Fruit fly (Drosophila melanogaster): ENCODE results near the gene drongo.
A peak's percentile ranks its signal among the peaks of the same experiment; 100 is the strongest.

drongo gene

DNA sequence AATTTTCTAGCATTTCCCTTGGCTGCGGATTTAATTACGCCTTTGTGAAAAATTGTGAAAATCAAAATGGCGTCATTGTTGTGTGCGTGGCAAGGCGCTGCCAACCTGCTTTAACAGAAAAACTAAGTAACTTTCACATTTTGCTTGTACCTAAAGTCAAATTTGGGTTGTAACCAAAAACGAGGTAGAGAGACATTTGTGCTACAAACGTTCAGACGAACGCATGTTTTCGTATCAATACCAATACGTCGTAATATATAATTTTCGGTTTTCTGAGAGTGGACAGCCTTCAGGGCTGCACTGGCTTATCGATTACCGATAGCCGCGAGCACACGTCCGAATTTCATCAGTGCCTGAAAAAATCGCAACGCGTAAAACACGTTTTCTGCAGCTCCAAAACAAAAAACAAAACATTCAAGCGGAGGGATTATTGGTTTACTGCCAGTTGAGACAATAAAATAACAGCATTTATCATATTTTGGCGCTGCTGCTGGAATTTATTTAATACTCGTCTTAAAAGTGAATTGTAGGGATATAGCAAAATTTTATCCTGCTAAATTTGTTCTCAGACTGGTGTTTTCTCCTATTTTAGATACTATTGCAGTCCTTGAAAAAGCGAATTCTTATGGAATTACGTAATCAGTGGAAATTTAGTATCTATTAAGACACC is 20.0 kb upstream of the drongo start:
- no peak for TF ChIP-seq Hr78 (GFP tag; optimal IDR thresholded peaks at IDR 0.05)
- peak; percentile 64 for TF ChIP-seq br (GFP tag; optimal IDR thresholded peaks at IDR 0.05)
- no peak for TF ChIP-seq pan (optimal IDR thresholded peaks at IDR 0.05)
- TF ChIP-seq dsf (GFP tag; optimal IDR thresholded peaks at IDR 0.05; ENCODE audit: borderline replicate concordance): no peak
- TF ChIP-seq woc (GFP tag; optimal IDR thresholded peaks at IDR 0.05): peak; percentile 69
- peak; percentile 95 for TF ChIP-seq CrebA (GFP tag; optimal IDR thresholded peaks at IDR 0.05; ENCODE audit: borderline replicate concordance)
- peak; percentile 58 for TF ChIP-seq Dif (GFP tag; optimal IDR thresholded peaks at IDR 0.05; ENCODE audit: partially characterized antibody)
- TF ChIP-seq psq (GFP tag; optimal IDR thresholded peaks at IDR 0.05): peak; percentile 66
- TF ChIP-seq jim (GFP tag; optimal IDR thresholded peaks at IDR 0.05): no peak
- TF ChIP-seq fru (GFP tag; optimal IDR thresholded peaks at IDR 0.05): peak; percentile 61
- peak; percentile 77 for TF ChIP-seq h (GFP tag; optimal IDR thresholded peaks at IDR 0.05)
- peak; percentile 8 for TF ChIP-seq Myc (optimal IDR thresholded peaks at IDR 0.05)
- peak; percentile 7 for TF ChIP-seq CG32264 (GFP tag; optimal IDR thresholded peaks at IDR 0.05)
- TF ChIP-seq GATAd (GFP tag; optimal IDR thresholded peaks at IDR 0.05): peak; percentile 23
- TF ChIP-seq Vsx2 (GFP tag; optimal IDR thresholded peaks at IDR 0.05; ENCODE audit: partially characterized antibody): no peak
- no peak for TF ChIP-seq dl (GFP tag; optimal IDR thresholded peaks at IDR 0.05; ENCODE audit: insufficient read depth in 1 of 2, partially characterized antibody in 2 of 2)
- TF ChIP-seq HLH106 (tag; optimal IDR thresholded peaks at IDR 0.05): peak; percentile 71
- TF ChIP-seq Sp1 (GFP tag; optimal IDR thresholded peaks at IDR 0.05): peak; percentile 55
- no peak for TF ChIP-seq tai (GFP tag; optimal IDR thresholded peaks at IDR 0.05)
- TF ChIP-seq Rel (GFP tag; optimal IDR thresholded peaks at IDR 0.05): no peak
- peak; percentile 18 for TF ChIP-seq Rel (tag; optimal IDR thresholded peaks at IDR 0.05)
- TF ChIP-seq ey (GFP tag; optimal IDR thresholded peaks at IDR 0.05): peak; percentile 73
- peak; percentile 28 for TF ChIP-seq CG9705 (GFP tag; optimal IDR thresholded peaks at IDR 0.05)
- no peak for TF ChIP-seq lola (GFP tag; optimal IDR thresholded peaks at IDR 0.05)
- TF ChIP-seq Hr83 (GFP tag; optimal IDR thresholded peaks at IDR 0.05; ENCODE audit: poor library complexity, severe bottlenecking): peak; percentile 73
- TF ChIP-seq Mio (GFP tag; optimal IDR thresholded peaks at IDR 0.05): peak; percentile 54
- TF ChIP-seq Abd-B (GFP tag; optimal IDR thresholded peaks at IDR 0.05): no peak
- no peak for TF ChIP-seq N (GFP tag; optimal IDR thresholded peaks at IDR 0.05)
- TF ChIP-seq brk (GFP tag; optimal IDR thresholded peaks at IDR 0.05): no peak
- no peak for TF ChIP-seq usp (GFP tag; optimal IDR thresholded peaks at IDR 0.05)
- peak; percentile 40 for TF ChIP-seq OdsH (GFP tag; optimal IDR thresholded peaks at IDR 0.05)
- TF ChIP-seq Hnf4 (GFP tag; optimal IDR thresholded peaks at IDR 0.05): peak; percentile 63
- peak; percentile 49 for TF ChIP-seq sv (GFP tag; optimal IDR thresholded peaks at IDR 0.05)
- no peak for TF ChIP-seq sage (GFP tag; optimal IDR thresholded peaks at IDR 0.05)
- no peak for TF ChIP-seq Dfd (GFP tag; optimal IDR thresholded peaks at IDR 0.05)
- TF ChIP-seq rgr (GFP tag; optimal IDR thresholded peaks at IDR 0.05): peak; percentile 79
- peak in 1 of 2 experiments; percentile 74 for TF ChIP-seq foxo (GFP tag; optimal IDR thresholded peaks at IDR 0.05)
- TF ChIP-seq Jra (GFP tag; optimal IDR thresholded peaks at IDR 0.05): no peak
- TF ChIP-seq dmrt93B (GFP tag; optimal IDR thresholded peaks at IDR 0.05): peak; percentile 38

DNA sequence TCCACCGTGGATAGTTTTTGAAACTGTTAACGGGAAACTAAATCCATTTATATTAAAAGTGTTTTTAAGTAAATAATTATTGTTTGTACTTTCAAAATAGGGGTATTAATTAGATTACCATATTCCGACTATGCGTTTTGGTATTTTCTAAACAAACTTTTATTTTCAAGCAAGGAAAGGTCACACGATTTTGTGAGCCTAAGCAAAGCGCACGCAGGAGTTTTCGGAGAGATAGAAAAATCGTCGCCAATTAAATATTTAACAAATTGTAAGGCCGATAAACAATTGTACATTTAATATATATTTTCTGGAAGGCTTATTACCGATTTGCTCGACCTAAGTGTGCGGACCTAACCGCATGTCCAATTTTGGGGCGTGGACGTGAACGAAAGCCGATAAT is 19.4 kb upstream of the drongo start, which contains the start of gene PNUTS:
Gene PNUTS (plus strand): TSS at position 181 of the 400 bp plus-strand sequence.
- peak; percentile 44 for TF ChIP-seq Dif (GFP tag; optimal IDR thresholded peaks at IDR 0.05; ENCODE audit: partially characterized antibody)
- TF ChIP-seq dl (GFP tag; optimal IDR thresholded peaks at IDR 0.05; ENCODE audit: insufficient read depth in 1 of 2, partially characterized antibody in 2 of 2): peak in 1 of 2 experiments; percentile 24
- TF ChIP-seq Vsx2 (GFP tag; optimal IDR thresholded peaks at IDR 0.05; ENCODE audit: partially characterized antibody): peak; percentile 39
- TF ChIP-seq Hr78 (GFP tag; optimal IDR thresholded peaks at IDR 0.05): no peak
- no peak for TF ChIP-seq Sp1 (GFP tag; optimal IDR thresholded peaks at IDR 0.05)
- TF ChIP-seq HLH106 (tag; optimal IDR thresholded peaks at IDR 0.05): no peak
- TF ChIP-seq dmrt93B (GFP tag; optimal IDR thresholded peaks at IDR 0.05): no peak

Data from whole organism, wandering third instar larva.